Fruit fly (Drosophila melanogaster): Measurements from ENCODE around the gene Tre1.

dm6 chrX:5699824-5700498 lies 20.2 kb upstream of the Tre1 start:
- TF ChIP-seq Vsx2 (GFP tag; optimal IDR thresholded peaks at IDR 0.05; ENCODE audit: partially characterized antibody), result no peak
- TF ChIP-seq CG32264 (GFP tag; optimal IDR thresholded peaks at IDR 0.05), result no peak
- peak; percentile 48 for TF ChIP-seq OdsH (GFP tag; optimal IDR thresholded peaks at IDR 0.05)
- no peak for TF ChIP-seq jim (GFP tag; optimal IDR thresholded peaks at IDR 0.05)
- TF ChIP-seq pan (optimal IDR thresholded peaks at IDR 0.05), result no peak
- TF ChIP-seq h (GFP tag; optimal IDR thresholded peaks at IDR 0.05), result peak; percentile 72
